Worm (Caenorhabditis elegans): ENCODE measurements around the gene cst-2.

cst-2 gene

ce11 chrX:4303200-4303599 is 32.6 kb downstream of the cst-2 start:
- TF ChIP-seq med-1 (GFP tag; optimal IDR thresholded peaks at IDR 0.05; ENCODE audit: insufficient read depth) = no peak
- no peak for TF ChIP-seq ztf-29 (GFP tag; IDR thresholded peaks at IDR 0.05)
- TF ChIP-seq T22C8.4 (GFP tag; IDR thresholded peaks at IDR 0.05) = no peak
- TF ChIP-seq ztf-23 (GFP tag; IDR thresholded peaks at IDR 0.05) = no peak
- TF ChIP-seq klf-2 (GFP tag; conservative IDR thresholded peaks at IDR 0.05) = no peak
- TF ChIP-seq tab-1 (GFP tag; IDR thresholded peaks at IDR 0.05) = no peak
- no peak for TF ChIP-seq ref-1 (GFP tag; conservative IDR thresholded peaks at IDR 0.05)
- TF ChIP-seq flt-1 (GFP tag; IDR thresholded peaks at IDR 0.05) = no peak
- TF ChIP-seq cog-1 (tag; optimal IDR thresholded peaks at IDR 0.05) = no peak

- TF ChIP-seq ref-1 (GFP tag; conservative IDR thresholded peaks at IDR 0.05) (no peak), T22C8.4 (GFP tag; IDR thresholded peaks at IDR 0.05) (no peak), klf-2 (GFP tag; conservative IDR thresholded peaks at IDR 0.05) (no peak), cog-1 (tag; optimal IDR thresholded peaks at IDR 0.05) (no peak), med-1 (GFP tag; optimal IDR thresholded peaks at IDR 0.05; ENCODE audit: insufficient read depth) (no peak), ztf-23 (GFP tag; IDR thresholded peaks at IDR 0.05) (no peak), tab-1 (GFP tag; IDR thresholded peaks at IDR 0.05) (no peak), flt-1 (GFP tag; IDR thresholded peaks at IDR 0.05) (no peak), ztf-29 (GFP tag; IDR thresholded peaks at IDR 0.05) (no peak)
These were observed 38.4 kb downstream of the cst-2 start, which contains the start of gene paf-2 for ce11 chrX:4297452-4297851. TSS of gene paf-2 (minus strand) at chrX:4297741.

- TF ChIP-seq ztf-23 (GFP tag; IDR thresholded peaks at IDR 0.05) = no peak
- TF ChIP-seq ref-1 (GFP tag; conservative IDR thresholded peaks at IDR 0.05) = no peak
- no peak for TF ChIP-seq T22C8.4 (GFP tag; IDR thresholded peaks at IDR 0.05)
- no peak for TF ChIP-seq tab-1 (GFP tag; IDR thresholded peaks at IDR 0.05)
- no peak for TF ChIP-seq flt-1 (GFP tag; IDR thresholded peaks at IDR 0.05)
- TF ChIP-seq cog-1 (tag; optimal IDR thresholded peaks at IDR 0.05) = no peak
- TF ChIP-seq ztf-29 (GFP tag; IDR thresholded peaks at IDR 0.05) = no peak
- TF ChIP-seq klf-2 (GFP tag; conservative IDR thresholded peaks at IDR 0.05) = no peak
- TF ChIP-seq med-1 (GFP tag; optimal IDR thresholded peaks at IDR 0.05; ENCODE audit: insufficient read depth) = no peak
These were observed 39.9 kb downstream of the cst-2 start for ce11 chrX:4295917-4296316.

DNA sequence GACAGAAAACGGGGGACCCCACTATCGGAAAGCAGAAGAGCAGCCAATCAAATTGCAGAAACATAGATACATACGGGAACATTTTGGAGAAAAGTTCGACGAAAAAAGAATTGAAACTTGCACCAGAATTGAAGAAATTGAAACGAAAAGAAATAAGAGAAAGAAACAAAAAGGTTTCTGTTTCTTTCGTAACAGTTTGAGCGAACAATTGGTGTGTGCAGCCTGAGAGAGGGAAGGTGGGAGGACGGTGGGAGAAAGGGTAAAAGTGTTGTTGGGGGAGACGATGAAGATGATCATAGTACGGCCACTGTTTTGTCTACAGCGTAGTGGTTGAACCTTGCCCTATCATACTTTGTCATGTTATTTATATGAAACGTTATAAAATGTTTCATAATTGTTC is 40.9 kb downstream of the cst-2 start:
- no peak for TF ChIP-seq klf-2 (GFP tag; conservative IDR thresholded peaks at IDR 0.05)

ce11 chrX:4289805-4290204 is 46.0 kb downstream of the cst-2 start:
- TF ChIP-seq med-1 (GFP tag; optimal IDR thresholded peaks at IDR 0.05; ENCODE audit: insufficient read depth) (no peak), cog-1 (tag; optimal IDR thresholded peaks at IDR 0.05) (no peak), ztf-29 (GFP tag; IDR thresholded peaks at IDR 0.05) (no peak), tab-1 (GFP tag; IDR thresholded peaks at IDR 0.05) (no peak), flt-1 (GFP tag; IDR thresholded peaks at IDR 0.05) (no peak), klf-2 (GFP tag; conservative IDR thresholded peaks at IDR 0.05) (no peak), T22C8.4 (GFP tag; IDR thresholded peaks at IDR 0.05) (no peak), ztf-23 (GFP tag; IDR thresholded peaks at IDR 0.05) (no peak), ref-1 (GFP tag; conservative IDR thresholded peaks at IDR 0.05) (no peak)

- TF ChIP-seq ztf-23 (GFP tag; IDR thresholded peaks at IDR 0.05) (no peak), cog-1 (tag; optimal IDR thresholded peaks at IDR 0.05) (no peak), med-1 (GFP tag; optimal IDR thresholded peaks at IDR 0.05; ENCODE audit: insufficient read depth) (no peak), tab-1 (GFP tag; IDR thresholded peaks at IDR 0.05) (no peak), ztf-29 (GFP tag; IDR thresholded peaks at IDR 0.05) (no peak), ref-1 (GFP tag; conservative IDR thresholded peaks at IDR 0.05) (no peak), T22C8.4 (GFP tag; IDR thresholded peaks at IDR 0.05) (no peak), flt-1 (GFP tag; IDR thresholded peaks at IDR 0.05) (no peak), klf-2 (GFP tag; conservative IDR thresholded peaks at IDR 0.05) (no peak)
These were observed 50.1 kb downstream of the cst-2 start, which contains the start of gene cka-2 for ce11 chrX:4285669-4286174. TSS of gene cka-2 (plus strand) at chrX:4286124.

DNA sequence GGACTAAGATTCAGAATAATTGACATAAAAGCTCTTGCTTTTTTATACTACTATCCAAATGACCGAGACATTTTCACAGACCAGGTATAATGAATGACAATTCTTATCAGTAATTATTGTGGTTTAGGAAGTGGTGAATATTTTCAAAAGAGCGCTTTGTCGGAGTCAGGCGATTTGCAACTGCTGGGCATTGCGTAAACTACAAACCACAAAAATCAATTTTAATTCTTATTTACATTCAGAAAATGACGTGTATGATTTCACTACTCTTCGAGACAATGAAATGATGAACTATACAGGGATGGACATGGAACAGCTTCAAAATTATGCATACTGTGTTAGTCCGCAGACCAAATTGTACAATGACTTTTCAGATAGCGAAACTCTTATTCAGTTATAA is 51.4 kb downstream of the cst-2 start:
- no peak for TF ChIP-seq klf-2 (GFP tag; conservative IDR thresholded peaks at IDR 0.05)
- TF ChIP-seq tab-1 (GFP tag; IDR thresholded peaks at IDR 0.05) = no peak
- TF ChIP-seq T22C8.4 (GFP tag; IDR thresholded peaks at IDR 0.05) = no peak
- TF ChIP-seq ztf-29 (GFP tag; IDR thresholded peaks at IDR 0.05) = no peak
- no peak for TF ChIP-seq med-1 (GFP tag; optimal IDR thresholded peaks at IDR 0.05; ENCODE audit: insufficient read depth)
- TF ChIP-seq cog-1 (tag; optimal IDR thresholded peaks at IDR 0.05) = no peak
- no peak for TF ChIP-seq ztf-23 (GFP tag; IDR thresholded peaks at IDR 0.05)
- TF ChIP-seq flt-1 (GFP tag; IDR thresholded peaks at IDR 0.05) = no peak

ce11 chrX:4283989-4284388 is 51.9 kb downstream of the cst-2 start, which contains the start of gene ets-10:
TSS of gene ets-10 (plus strand) at chrX:4284189.
- TF ChIP-seq tab-1 (GFP tag; IDR thresholded peaks at IDR 0.05) = no peak
- TF ChIP-seq ztf-29 (GFP tag; IDR thresholded peaks at IDR 0.05) = no peak
- no peak for TF ChIP-seq klf-2 (GFP tag; conservative IDR thresholded peaks at IDR 0.05)
- no peak for TF ChIP-seq flt-1 (GFP tag; IDR thresholded peaks at IDR 0.05)
- no peak for TF ChIP-seq T22C8.4 (GFP tag; IDR thresholded peaks at IDR 0.05)
- no peak for TF ChIP-seq ztf-23 (GFP tag; IDR thresholded peaks at IDR 0.05)
- no peak for TF ChIP-seq cog-1 (tag; optimal IDR thresholded peaks at IDR 0.05)
- no peak for TF ChIP-seq ref-1 (GFP tag; conservative IDR thresholded peaks at IDR 0.05)
